Fruit fly (Drosophila melanogaster): ENCODE measurements around the gene Edc3.

The Edc3 gene

dm6 chr3L:17513893-17514616 is 15.6 kb downstream of the Edc3 start, which contains the start of the genes U4-U6-60K and CG7564 (continued):
- TF ChIP-seq D (optimal IDR thresholded peaks at IDR 0.05) = peak; percentile 22
- TF ChIP-seq D (GFP tag; optimal IDR thresholded peaks at IDR 0.05) = peak; percentile 46
- no peak for TF ChIP-seq Hr78 (GFP tag; optimal IDR thresholded peaks at IDR 0.05)
- TF ChIP-seq Chrac-16 (GFP tag; optimal IDR thresholded peaks at IDR 0.05) = peak; percentile 42
- no peak for TF ChIP-seq CG13894 (tag; optimal IDR thresholded peaks at IDR 0.05)
- TF ChIP-seq Doc2 (GFP tag; IDR thresholded peaks at IDR 0.05) = no peak
- peak; percentile 51 for TF ChIP-seq Lhr (GFP tag; optimal IDR thresholded peaks at IDR 0.05)
- TF ChIP-seq CG10321 (GFP tag; IDR thresholded peaks at IDR 0.05) = no peak
- TF ChIP-seq nom (GFP tag; optimal IDR thresholded peaks at IDR 0.05) = no peak
- TF ChIP-seq sd (tag; optimal IDR thresholded peaks at IDR 0.05) = peak; percentile 68
- no peak for TF ChIP-seq C15 (GFP tag; IDR thresholded peaks at IDR 0.05)
- peak; percentile 48 to 63 for TF ChIP-seq dpn (GFP tag; optimal IDR thresholded peaks at IDR 0.05)
- TF ChIP-seq CG4424 (GFP tag; optimal IDR thresholded peaks at IDR 0.05) = peak; percentile 55
- TF ChIP-seq disco-r (GFP tag; optimal IDR thresholded peaks at IDR 0.05) = peak; percentile 26
- no peak for TF ChIP-seq CG11695 (GFP tag; IDR thresholded peaks at IDR 0.05)
- TF ChIP-seq Bteb2 (GFP tag; optimal IDR thresholded peaks at IDR 0.05) = peak; percentile 12
- no peak for TF ChIP-seq Lpt (GFP tag; optimal IDR thresholded peaks at IDR 0.05)
- peak; percentile 71 for TF ChIP-seq tin (GFP tag; optimal IDR thresholded peaks at IDR 0.05)
- no peak for TF ChIP-seq eve (GFP tag; optimal IDR thresholded peaks at IDR 0.05)
- no peak for TF ChIP-seq abd-A (tag; optimal IDR thresholded peaks at IDR 0.05)
- 0 out of 2 replicates have a peak, but pooled peaks have one; percentile 34 for TF ChIP-seq CG1024 (GFP tag; IDR thresholded peaks at IDR 0.05)
- no peak for TF ChIP-seq CG2199 (GFP tag; IDR thresholded peaks at IDR 0.05)
- peak; percentile 79 for TF ChIP-seq phol (tag; optimal IDR thresholded peaks at IDR 0.05)
- peak; percentile 4 for TF ChIP-seq Deaf1 (tag; optimal IDR thresholded peaks at IDR 0.05)
- TF ChIP-seq CG8924 (tag; optimal IDR thresholded peaks at IDR 0.05) = peak; percentile 65
- TF ChIP-seq Hey (tag; optimal IDR thresholded peaks at IDR 0.05) = no peak
- peak; percentile 69 for TF ChIP-seq CG7556 (GFP tag; optimal IDR thresholded peaks at IDR 0.05)
- no peak for TF ChIP-seq CG17802 (tag; optimal IDR thresholded peaks at IDR 0.05)
- no peak for TF ChIP-seq cg (GFP tag; optimal IDR thresholded peaks at IDR 0.05)
- TF ChIP-seq CG4820 (GFP tag; optimal IDR thresholded peaks at IDR 0.05) = peak; percentile 51
- no peak for TF ChIP-seq GATAe (GFP tag; conservative IDR thresholded peaks at IDR 0.05)
- TF ChIP-seq B-H2 (GFP tag; optimal IDR thresholded peaks at IDR 0.05) = peak; percentile 33
- TF ChIP-seq YL-1 (GFP tag; optimal IDR thresholded peaks at IDR 0.05) = peak; percentile 74
- peak; percentile 82 for TF ChIP-seq Sry-β (GFP tag; optimal IDR thresholded peaks at IDR 0.05)
- peak; percentile 40 for TF ChIP-seq PHDP (tag; optimal IDR thresholded peaks at IDR 0.05)
- peak; percentile 89 for TF ChIP-seq CG13287 (GFP tag; IDR thresholded peaks at IDR 0.05; ENCODE audit: partially characterized antibody)
- TF ChIP-seq peb (GFP tag; IDR thresholded peaks at IDR 0.05) = no peak
- TF ChIP-seq crp (GFP tag; optimal IDR thresholded peaks at IDR 0.05) = peak in 1 of 2 experiments; percentile 40
- TF ChIP-seq slp2 (GFP tag; optimal IDR thresholded peaks at IDR 0.05) = peak; percentile 22
- TF ChIP-seq dan (GFP tag; IDR thresholded peaks at IDR 0.05) = no peak
- peak; percentile 77 for TF ChIP-seq CG9437 (GFP tag; optimal IDR thresholded peaks at IDR 0.05)
- TF ChIP-seq CG11398 (GFP tag; optimal IDR thresholded peaks at IDR 0.05) = no peak
- peak; percentile 41; the same call in 1 of the 2 replicates for TF ChIP-seq CG6272 (GFP tag; IDR thresholded peaks at IDR 0.05)
- peak; percentile 60 for TF ChIP-seq kni (GFP tag; optimal IDR thresholded peaks at IDR 0.05)
- no peak for TF ChIP-seq ATbp (GFP tag; optimal IDR thresholded peaks at IDR 0.05)
- TF ChIP-seq CG13296 (GFP tag; optimal IDR thresholded peaks at IDR 0.05) = no peak
- peak; percentile 72 for TF ChIP-seq CG10543 (GFP tag; optimal IDR thresholded peaks at IDR 0.05)
- TF ChIP-seq scrt (GFP tag; optimal IDR thresholded peaks at IDR 0.05) = no peak
- no peak for TF ChIP-seq gcm (GFP tag; optimal IDR thresholded peaks at IDR 0.05)
